Fruit fly (Drosophila melanogaster) whole organism, pupa: ENCODE results near the gene CG8001.

ENCODE experiments used
- CG32121 ChIP-seq: fragments of 200-800 bp; sonication (Bioruptor generic); IDR thresholded peaks from 2 replicates; pipeline ENCODE4 v1.3.6; 2022; ENCODE audit warnings: missing biosample characterization, missing genetic modification characterization
- CG4496 ChIP-seq: fragments of 200-800 bp; sonication (Bioruptor generic); IDR thresholded peaks from 3 replicates; pipeline ENCODE4 v1.3.6; 2022; ENCODE audit warnings: missing biosample characterization, missing genetic modification characterization
- CG9948 ChIP-seq: fragments of 200-800 bp; sonication (Bioruptor generic); optimal IDR thresholded peaks from 2 replicates; lab custom pipeline; 2018; ENCODE audit warnings: missing biosample characterization, mild to moderate bottlenecking, missing genetic modification characterization, moderate library complexity
- EcR ChIP-seq: fragments of 200-800 bp; sonication (Bioruptor generic); optimal IDR thresholded peaks from 3 replicates; lab custom pipeline; 2019; ENCODE audit warnings: missing biosample characterization, missing genetic modification characterization, mild to moderate bottlenecking, moderate library complexity, missing genetic modification reagents
- Ets98B ChIP-seq: fragments of 200-800 bp; sonication (Bioruptor generic); IDR thresholded peaks from 2 replicates; pipeline ENCODE4 v1.3.6; 2022; ENCODE audit warnings: missing biosample characterization, missing genetic modification characterization

- TF ChIP-seq CG32121 (no peak), CG9948 (no peak), EcR (no peak), CG4496 (GFP tag; lab: Robert Waterston, UW) (no peak), Ets98B (GFP tag; lab: Robert Waterston, UW) (no peak)
Measured at dm6 chr3L:1754262-1754661, 1.7 kb upstream of the CG8001 start.
